Fruit fly (Drosophila melanogaster): ENCODE results near the gene f.

Gene f

DNA sequence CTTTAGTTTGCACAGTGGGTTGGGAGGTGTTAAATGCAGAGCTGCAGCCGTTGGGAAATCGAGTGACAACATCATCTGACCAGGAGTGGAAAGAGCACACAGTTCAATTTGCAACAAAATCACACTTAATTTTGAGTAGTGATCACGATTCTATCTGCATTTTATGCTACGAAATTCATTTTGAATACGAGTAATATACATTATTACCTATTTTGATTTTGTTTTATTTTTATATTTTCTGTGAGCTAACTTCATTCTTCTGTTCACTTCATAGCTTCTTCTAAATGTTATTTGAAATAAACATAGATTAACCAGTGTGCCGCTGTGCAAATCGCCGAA, 6.1 kb upstream of the f start, which contains the start of gene CG10598:
Gene CG10598 (minus strand): TSS at position 187 of the 339 bp plus-strand sequence.
- TF ChIP-seq noc (tag; optimal IDR thresholded peaks at IDR 0.05), result peak; percentile 9

DNA sequence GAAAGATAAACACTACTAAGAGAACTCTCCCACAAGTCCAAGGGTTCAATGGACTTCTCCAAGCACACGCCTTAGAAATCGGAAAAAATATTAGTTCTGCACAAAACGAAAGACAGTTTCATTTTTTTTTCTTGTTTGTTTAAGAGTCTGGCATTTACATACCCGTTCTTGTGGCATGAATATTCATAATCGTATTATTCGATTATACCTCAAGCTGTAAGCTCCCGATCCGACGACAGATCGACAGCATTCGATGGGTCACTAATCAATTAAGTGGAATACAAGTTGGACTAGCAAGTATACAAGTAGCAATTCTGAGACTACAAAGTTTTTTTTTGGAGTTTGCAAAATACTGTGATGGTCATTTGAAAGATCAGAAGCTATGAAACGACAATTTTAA, 5.3 kb upstream of the f start:
- no peak for TF ChIP-seq noc (tag; optimal IDR thresholded peaks at IDR 0.05)

dm6 chrX:17229475-17230169, 3.1 kb upstream of the f start:
- no peak for TF ChIP-seq noc (tag; optimal IDR thresholded peaks at IDR 0.05)

- TF ChIP-seq noc (tag; optimal IDR thresholded peaks at IDR 0.05), result no peak
These were observed 1.8 kb upstream of the f start, which contains the start of gene CG10597 for dm6 chrX:17230944-17231343. TSS of gene CG10597 (minus strand) at chrX:17231044.

dm6 chrX:17236468-17236867, 3.7 kb downstream of the f start:
- no peak for TF ChIP-seq noc (tag; optimal IDR thresholded peaks at IDR 0.05)

DNA sequence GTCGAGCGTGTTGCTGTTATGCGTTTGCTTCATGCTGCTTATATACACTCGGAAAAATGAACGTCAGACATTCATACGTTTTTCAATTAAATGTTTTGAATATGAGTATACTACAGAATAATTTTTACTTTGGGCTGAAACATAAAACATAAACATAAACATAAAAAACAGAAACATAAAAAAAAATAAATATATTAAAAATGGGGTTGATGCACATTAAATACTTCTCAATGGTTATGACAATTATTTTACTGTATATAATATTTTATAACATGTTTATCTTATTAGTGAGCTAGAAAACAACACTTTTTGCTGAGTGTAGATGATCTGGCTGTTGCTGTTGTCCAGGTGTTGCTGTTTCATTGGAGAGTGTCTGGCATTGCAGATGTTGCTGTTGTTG, 4.7 kb downstream of the f start:
- TF ChIP-seq noc (tag; optimal IDR thresholded peaks at IDR 0.05), result no peak

dm6 chrX:17244854-17245253, 12.1 kb downstream of the f start, which contains the start of gene CG8915:
TSS of gene CG8915 (minus strand) at chrX:17245001.
- no peak for TF ChIP-seq noc (tag; optimal IDR thresholded peaks at IDR 0.05)

- TF ChIP-seq noc (tag; optimal IDR thresholded peaks at IDR 0.05), result no peak
These were observed 14.2 kb downstream of the f start, which contains the start of gene CG42854 for dm6 chrX:17246916-17247315. TSS of gene CG42854 (minus strand) at chrX:17247016.

- no peak for TF ChIP-seq noc (tag; optimal IDR thresholded peaks at IDR 0.05)
These were observed 16.6 kb downstream of the f start, which contains the start of gene CG8675 for dm6 chrX:17249326-17249725. TSS of gene CG8675 (minus strand) at chrX:17249502.

- no peak for TF ChIP-seq noc (tag; optimal IDR thresholded peaks at IDR 0.05)
These were observed 21.4 kb downstream of the f start for dm6 chrX:17254094-17254493.

DNA sequence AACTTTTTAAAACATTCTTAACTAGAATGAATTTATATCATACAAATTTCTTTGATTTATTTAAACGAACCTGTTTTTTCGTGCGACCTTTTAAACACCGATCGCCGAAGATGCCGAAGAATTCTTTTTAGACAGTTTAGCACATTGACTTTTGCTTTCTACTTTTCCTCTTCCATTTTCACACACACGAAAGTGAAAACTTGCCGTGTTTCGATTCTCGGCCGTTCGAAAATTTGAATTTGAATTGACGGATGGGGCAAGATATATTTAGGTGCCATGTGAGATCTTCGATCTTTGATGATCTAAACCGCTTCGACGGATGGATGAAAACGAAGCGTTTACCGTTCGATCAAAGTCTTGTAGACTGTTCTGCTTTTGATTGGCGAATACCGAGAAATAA, 22.9 kb downstream of the f start:
- no peak for TF ChIP-seq noc (tag; optimal IDR thresholded peaks at IDR 0.05)

DNA sequence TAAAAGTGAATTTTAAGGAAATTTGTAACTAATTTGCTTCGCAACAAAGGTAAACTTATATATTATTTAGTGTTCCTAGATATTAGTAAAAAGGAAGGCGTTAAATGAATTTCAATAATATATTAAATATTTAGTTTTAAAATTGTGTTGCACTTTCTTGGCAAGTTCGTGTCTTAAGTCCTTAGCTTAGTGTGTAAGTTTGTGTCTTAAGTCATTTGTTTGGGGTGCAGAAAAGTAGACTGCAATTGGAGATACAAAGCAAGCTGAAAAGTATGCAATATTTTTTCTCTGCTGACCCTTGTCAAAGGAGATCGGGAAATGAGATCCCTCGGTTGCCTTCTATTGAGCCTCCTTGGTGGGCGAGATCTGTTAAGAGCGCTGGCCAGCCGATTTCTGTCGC, 29.3 kb downstream of the f start:
- TF ChIP-seq noc (tag; optimal IDR thresholded peaks at IDR 0.05), result no peak

DNA sequence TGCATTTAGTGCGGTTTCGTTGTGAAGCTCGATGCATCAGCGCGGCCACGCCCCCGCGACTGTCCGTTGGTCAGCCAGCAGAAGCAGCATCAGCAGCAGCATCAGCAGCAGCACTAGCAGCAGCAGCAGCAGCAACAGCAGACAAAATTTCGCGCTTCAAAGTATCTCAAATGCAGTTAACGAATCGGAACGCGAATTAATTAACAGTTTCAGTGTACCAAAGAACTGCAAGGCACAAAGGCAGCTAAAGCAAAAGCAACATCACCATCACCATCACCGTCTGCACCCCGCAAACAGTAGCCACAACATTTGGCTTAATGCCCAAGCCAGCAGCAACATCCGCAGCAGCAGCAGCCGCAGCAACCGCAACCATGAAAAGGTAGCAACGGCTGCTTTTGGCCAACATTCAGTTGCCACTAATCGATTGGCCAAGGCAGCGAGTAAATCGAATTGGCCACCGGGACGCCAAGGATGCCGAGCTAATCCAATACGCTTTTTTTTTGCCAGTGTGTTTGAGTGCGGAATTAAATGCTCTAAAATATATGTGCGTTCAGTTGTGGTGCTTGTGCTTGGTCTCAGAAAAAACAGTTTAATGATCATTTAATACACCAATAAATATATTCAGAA, 32.8 kb downstream of the f start:
- TF ChIP-seq noc (tag; optimal IDR thresholded peaks at IDR 0.05), result no peak

DNA sequence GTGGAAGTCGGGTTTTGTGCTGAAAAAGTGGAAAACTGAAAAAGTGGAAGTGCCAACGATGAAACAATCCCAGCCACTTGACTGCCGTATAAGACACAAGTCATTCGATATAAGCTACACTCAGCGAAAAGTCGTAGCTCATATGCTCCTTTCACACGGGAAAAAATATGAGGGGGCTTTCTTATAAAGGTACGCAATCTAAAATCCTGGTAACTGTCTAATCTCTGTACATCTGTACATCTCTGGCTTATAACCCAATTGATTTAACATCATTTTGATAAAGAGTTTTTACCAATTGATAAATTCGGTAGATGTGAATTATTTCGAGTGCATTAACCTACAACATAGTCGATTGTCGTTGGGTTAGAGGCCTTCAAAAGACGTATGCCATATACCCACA, 42.1 kb downstream of the f start:
- no peak for TF ChIP-seq noc (tag; optimal IDR thresholded peaks at IDR 0.05)

DNA sequence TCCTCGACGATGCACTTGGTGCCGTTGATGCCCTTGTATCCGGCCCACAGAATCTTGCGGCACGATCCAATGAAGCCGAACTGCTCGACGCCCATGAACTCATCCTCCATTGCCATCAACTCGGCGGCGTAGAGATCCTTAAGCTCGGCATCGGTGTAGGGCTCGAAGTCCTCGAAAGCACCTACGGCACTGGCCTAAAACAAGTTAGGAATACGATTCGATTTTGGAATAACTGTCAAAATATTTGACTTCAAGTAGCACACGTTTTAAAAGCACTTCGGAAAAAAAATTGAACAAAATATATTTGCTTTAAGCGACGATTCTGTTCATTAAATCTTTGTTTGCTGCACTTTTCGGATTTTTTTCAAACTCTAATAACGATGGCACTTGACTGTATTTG, 49.5 kb downstream of the f start, which contains the start of gene CG5445:
Gene CG5445 (plus strand): TSS at position 301 of the 400 bp plus-strand sequence.
- TF ChIP-seq noc (tag; optimal IDR thresholded peaks at IDR 0.05), result no peak

DNA sequence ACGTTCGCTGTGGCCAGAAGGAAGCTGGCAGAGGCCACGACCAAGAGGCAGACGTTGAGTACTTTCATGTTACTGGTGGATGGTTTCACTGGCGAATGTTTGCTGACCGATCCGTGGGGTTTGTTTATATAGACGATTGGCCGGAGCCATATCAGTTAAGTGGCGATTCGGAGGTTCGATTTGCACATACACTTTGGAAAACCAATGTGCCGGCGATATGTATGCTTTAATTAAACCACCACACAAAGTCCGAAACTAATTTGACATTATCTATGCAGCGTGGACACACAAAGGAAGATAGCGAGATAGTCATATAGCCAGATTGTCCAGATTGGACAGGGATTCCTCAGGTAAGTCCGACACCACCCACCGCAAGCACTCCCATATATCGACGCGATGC, 49.9 kb downstream of the f start, which contains the start of gene CG8664:
Gene CG8664 (minus strand): TSS at position 101 of the 400 bp plus-strand sequence.
- no peak for TF ChIP-seq noc (tag; optimal IDR thresholded peaks at IDR 0.05)

DNA sequence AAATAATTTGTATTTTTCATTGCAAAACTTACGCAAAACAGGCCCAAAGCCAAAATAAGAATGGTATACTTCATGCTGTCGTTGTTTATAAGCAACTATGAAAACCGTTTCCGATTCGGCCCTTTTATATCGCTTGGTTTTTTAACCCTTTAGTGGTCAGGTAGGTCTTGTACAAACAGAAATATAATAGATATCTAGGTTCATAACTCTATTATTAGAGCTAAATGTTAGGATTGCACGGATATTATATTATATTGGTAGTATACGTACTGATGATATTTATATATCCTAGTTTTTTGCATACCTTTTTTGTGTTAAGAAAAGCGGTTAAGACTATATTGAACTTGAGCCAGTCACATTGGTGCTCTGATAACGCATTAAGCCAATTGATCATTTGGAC, 51.7 kb downstream of the f start, which contains the start of gene CG8661:
Gene CG8661 (minus strand): TSS at position 101 of the 400 bp plus-strand sequence.
- no peak for TF ChIP-seq noc (tag; optimal IDR thresholded peaks at IDR 0.05)
